Worm (Caenorhabditis elegans) whole organism, L4/young adult: ENCODE results near the gene popl-1.

ENCODE experiments used
- W03F9.2 ChIP-seq: fragments of 150-350 bp; optimal IDR thresholded peaks from 2 replicates; lab custom pipeline; 2014; ENCODE audit warnings: missing biosample characterization, missing genetic modification characterization
- him-1 ChIP-seq: sonication (generic microtip); optimal IDR thresholded peaks from 2 replicates; lab custom pipeline; 2016; ENCODE audit warnings: missing genotype, missing genetic modification reagents, missing genetic modification characterization, missing compliant biosample characterization

- TF ChIP-seq W03F9.2 (tag; lab: Kevin White, UChicago) (no peak), him-1 (tag; lab: Kevin White, UChicago) (no peak)
Measured at ce11 chrIII:6442305-6443125, 11.8 kb upstream of the popl-1 start, which contains the start of gene mel-32.
